Worm (Caenorhabditis elegans) whole organism, dauer: Measurements from ENCODE around the gene Y39E4B.5.

Source experiments
- unc-62 ChIP-seq: sonication (generic microtip); optimal IDR thresholded peaks from 2 replicates; lab custom pipeline; 2017; ENCODE audit warnings: missing biosample characterization, missing genetic modification reagents, missing genetic modification characterization

Gene Y39E4B.5

DNA sequence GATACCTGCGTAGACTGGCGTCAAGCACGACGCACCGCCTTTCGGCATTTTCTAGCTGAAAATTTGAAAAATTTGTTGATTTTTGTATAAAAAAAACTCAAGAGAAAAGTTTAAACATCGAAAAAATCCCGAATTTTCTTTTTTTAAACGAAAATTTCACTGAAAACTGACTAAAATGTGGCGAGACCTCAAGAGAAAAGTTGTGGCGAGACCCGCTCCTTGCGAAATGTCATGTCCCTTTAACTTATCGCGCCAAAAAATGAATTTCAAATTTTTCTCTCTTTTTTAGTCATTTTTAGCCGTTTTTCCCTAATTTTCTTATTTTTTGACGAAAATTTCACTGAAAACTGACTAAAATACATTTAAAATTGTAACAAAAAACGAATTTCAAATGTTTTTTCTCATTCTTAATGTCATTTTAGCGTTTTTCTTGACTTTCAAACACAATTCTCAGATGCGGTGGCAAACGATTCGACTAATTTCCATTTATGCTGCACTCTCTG, at the start of gene Y39E4B.5, which contains the start of gene snpc-1.2:
Gene Y39E4B.5, plus strand, starts transcription at position 453 of the 503 bp plus-strand sequence.
Gene snpc-1.2, minus strand, starts transcription at position 78 of the 503 bp plus-strand sequence.
- no peak for TF ChIP-seq unc-62

DNA sequence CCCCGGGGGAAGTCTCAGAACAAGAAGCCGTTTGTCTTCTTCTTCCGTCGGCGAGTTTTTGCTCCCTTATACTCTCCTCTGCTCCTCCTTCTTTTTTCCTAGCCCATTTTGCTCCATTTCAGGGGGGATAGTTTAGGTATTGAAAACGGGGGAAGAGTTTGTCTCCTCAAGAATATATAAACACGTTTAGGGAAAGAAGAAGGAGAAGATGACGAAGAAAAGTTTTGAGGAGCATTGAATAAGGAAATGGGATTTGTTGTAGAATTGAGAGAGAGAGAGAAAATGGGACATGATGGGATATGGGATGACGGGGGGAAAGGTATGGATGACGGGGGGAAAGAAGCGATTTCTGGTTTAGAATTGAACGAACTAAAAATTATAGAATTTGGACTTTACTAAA, 46.3 kb upstream of the Y39E4B.5 start:
- no peak for TF ChIP-seq unc-62

DNA sequence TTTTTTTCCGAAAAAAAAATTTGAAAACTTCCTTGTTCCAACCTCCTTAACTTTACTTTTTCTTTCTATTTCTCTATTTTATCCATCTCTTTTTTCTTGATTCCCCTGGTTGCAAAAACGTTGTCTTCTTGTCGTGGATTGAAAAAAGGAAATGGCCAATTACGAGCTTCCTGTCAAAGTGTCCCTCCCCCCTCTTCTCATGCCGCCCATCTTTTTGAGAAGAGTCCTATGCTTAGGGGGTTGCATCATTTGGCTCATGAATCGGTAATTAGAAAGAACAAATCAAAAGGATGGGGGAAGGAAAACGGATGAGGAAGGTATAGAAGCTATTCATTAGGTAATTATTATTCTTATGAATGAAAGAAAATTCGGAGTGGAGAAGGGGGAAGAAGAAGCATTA, 42.6 kb upstream of the Y39E4B.5 start:
- TF ChIP-seq unc-62, result no peak

DNA sequence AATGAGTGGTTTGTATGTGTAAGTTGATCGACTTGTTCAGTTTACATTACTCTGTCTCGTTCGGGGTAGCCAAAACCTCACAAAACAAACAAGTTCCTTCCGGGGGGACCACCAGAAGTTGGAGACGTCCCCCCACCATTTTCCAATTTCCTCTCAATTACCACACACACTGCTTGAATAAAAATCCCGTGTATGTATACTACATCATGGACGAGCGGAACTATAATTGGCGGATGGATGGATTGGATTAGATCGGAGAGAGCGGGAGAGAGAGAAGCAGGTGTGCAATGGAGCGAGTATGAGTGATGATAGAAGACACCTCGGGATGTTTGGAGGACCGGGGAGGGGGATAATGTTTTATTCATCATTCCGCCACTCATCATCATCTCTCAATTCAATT, 38.5 kb upstream of the Y39E4B.5 start:
- no peak for TF ChIP-seq unc-62

DNA sequence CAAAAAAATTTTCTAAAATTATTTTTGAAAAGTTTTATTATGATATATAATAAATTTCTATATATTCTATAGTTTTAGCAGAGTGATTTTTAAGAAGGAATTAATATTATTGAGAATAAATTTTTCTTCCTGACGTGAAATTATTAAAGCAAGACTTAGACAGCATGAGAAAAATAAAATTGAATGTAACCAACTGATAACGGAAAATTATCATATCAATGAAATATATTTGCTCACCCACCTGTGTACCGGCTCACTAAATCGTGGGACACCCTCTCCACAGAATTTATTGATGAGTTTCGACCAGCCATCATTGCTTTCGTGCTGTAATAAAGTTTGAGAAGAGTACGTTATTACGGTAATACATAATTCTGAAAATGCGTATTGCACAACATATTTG, 30.4 kb upstream of the Y39E4B.5 start, which contains the start of gene bre-2:
Gene bre-2, minus strand, starts transcription at position 326 of the 400 bp plus-strand sequence.
- TF ChIP-seq unc-62, result no peak

DNA sequence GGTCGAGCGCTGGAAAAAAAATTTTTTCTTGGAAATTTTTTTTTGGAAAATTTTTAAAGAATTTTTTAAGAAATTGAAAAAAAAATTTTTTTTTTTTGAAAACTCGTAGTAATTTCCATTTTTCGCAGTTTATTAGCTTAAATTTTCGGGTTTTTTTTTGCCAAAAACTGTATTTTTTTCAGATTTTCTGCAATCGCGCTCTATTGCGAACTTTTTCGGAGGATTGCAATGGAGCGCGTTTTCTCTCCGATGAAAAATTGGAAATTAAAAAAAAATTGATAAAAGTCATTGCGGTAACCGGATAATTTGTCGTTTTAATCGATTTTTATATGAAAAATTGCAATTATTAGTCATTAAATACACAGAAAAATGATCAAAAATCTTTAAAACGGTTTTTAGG, 18.0 kb upstream of the Y39E4B.5 start:
- TF ChIP-seq unc-62, result no peak

DNA sequence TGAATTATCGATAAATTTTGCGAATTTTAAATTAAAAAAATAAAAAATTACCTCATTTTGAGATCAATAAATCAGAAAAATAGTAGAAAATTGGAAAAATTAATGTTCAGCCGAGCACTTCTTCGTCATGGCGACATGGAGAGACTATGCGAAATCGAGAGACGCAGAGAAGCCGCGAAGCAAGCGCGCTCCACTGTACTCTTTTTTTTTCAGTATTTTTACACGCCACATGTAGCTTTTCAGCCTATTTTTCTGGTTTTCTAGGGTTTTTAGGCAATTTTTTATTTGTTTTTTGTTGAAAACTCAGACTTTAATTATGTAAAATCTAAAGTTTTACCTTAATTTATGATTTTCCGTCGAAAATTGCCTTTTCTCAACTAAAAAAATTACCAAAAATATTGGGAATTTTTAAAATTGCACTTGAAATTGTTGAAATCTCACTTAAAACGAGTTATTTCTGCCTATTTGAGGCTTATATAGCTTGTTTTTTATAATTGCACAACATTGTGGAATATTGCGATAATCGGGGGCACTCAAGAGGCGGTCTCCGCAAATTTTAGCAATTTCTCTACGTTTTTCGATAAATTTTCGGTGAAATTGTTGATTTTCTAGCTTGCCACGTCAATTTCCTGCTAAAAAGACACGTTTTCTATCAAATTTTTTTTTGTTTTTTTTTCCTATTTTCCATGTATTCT, 16.9 kb upstream of the Y39E4B.5 start, which contains the start of gene Y39E4B.10:
Gene Y39E4B.10, minus strand, starts transcription at position 162 of the 695 bp plus-strand sequence.
- TF ChIP-seq unc-62, result no peak

DNA sequence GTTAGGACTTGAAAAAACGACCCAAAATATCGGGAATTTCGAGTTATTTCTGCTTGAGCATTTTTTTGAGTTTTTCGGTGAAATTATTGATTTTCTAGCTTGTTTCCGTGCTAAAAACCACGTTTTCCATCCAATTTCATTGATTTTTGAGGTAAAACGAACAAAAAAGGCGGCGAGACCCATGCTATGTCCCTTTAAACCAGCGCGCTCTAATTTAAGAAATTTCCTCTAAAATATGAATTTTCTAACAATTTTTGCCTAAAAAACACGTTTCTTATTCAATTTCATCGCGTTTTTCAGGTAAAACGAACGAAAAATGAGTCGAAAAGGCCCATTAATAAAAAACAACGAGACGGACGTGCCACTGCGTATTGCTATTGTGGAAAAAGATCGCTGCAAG, 16.2 kb upstream of the Y39E4B.5 start, which contains the start of gene abce-1:
Gene abce-1, plus strand, starts transcription at position 301 of the 400 bp plus-strand sequence.
- TF ChIP-seq unc-62, result no peak

DNA sequence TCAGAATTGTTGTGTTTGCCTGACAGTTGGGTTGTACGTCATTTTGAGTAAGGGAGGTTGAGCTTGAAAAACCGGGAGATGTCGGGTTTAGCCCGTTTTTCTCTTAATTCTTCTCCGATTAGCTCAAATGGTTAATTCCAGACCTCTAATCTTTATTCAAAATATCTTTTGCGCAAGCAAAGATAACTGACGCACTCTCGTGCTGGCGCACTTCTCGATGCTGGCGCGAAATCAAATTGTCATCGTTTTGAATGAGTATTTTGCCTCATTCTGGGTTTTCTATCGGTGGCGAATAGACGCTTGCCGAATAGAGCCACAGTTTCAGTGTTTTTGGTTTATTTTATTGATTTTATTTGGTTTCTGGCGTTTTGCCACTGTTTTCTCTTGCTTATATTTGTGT, 9.1 kb upstream of the Y39E4B.5 start:
- no peak for TF ChIP-seq unc-62

DNA sequence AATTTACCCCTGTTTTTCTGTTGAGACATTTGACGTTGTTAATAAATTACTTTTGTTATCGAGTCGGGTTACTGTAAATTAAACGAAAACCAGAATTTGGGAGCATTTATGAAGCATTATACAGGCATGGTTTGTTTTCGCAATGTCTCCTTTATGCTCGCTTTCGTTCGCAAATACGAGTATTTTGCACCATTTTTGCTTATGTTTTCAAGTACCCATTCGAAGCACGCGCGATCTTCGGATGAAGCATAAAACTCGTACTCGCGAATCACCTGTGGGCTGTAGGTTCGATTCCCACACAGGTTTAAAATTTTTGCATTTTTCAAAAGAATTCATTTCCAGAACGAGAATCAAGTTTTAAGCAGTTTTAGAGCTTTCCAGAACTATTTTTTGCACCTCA, 4.8 kb upstream of the Y39E4B.5 start:
- no peak for TF ChIP-seq unc-62

DNA sequence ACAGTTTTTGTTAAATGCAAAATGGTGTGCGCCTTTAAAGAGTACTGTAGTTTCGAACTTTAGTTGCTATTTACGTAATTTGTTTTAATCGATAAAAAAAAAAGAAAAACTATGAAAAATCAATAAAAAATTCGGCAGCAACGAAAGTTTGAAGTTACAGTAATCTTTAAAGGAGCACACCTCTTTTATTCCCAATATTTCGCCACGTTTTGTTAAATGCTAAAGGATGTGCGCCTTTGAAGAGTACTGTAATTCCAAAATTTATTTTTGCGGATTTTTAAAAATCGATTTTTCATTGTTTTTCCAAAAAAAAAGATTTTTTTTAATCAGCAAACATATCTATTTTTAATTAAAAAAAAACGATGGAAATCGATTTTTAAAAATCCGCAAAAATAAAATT, 4.0 kb downstream of the Y39E4B.5 start:
- no peak for TF ChIP-seq unc-62

DNA sequence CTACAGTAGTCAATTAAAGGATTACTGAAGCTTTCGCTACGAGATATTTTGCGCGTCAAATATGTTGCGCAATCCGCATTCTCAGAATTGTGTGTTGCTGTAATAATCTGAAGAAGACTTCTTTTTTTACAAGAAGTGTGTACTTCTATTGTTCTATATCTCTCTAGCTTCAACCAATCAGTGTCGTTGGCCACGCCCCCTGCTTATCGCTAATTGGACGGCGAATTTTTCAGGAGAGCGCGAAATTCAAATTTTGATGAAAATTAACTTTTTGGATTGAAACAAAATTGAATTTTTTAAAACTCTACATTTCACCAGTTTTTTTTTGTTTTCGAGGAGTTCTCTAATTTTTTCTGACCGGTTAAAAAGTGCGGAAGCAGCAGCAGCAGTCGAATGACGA, 7.2 kb downstream of the Y39E4B.5 start:
- no peak for TF ChIP-seq unc-62

DNA sequence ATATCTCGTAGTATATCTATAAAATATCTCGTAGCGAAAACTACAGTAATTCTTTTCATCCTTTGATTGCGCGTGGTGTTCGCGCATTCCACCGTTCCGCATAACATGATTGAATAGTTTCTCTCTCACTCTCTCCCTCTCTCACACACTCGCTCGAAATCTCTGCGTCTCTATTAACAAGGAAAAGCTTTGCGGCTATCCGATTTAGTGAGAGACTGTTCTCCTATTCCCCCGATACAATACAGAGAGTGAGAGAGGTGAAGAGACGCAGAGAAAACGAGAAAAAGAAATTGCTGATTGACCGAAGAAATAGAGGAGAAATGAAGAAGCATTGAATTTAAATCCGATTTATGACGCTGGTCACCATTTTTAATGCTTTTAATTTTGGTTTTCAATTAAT, 12.3 kb downstream of the Y39E4B.5 start:
- no peak for TF ChIP-seq unc-62

DNA sequence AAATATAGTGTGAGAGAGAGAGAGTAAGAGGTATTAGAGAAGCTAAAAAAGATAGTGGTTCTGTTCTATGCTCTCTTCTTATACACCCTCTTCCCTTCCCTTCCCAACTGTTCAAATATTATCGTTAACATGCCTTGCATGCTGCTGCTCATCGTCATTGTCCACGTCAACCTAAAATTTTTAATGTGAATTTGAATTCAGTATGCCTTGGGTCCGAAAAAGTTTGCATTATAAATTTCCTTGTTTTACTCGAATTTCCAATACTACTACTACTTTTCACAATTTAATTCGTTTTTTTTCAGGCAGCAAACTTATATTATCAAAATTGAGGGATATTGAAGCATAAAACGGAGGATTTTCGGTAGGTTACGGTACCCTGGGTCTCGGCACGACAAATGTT, 17.4 kb downstream of the Y39E4B.5 start, which contains the start of gene gly-5:
Gene gly-5, plus strand, starts transcription at position 301 of the 400 bp plus-strand sequence.
- TF ChIP-seq unc-62, result no peak

DNA sequence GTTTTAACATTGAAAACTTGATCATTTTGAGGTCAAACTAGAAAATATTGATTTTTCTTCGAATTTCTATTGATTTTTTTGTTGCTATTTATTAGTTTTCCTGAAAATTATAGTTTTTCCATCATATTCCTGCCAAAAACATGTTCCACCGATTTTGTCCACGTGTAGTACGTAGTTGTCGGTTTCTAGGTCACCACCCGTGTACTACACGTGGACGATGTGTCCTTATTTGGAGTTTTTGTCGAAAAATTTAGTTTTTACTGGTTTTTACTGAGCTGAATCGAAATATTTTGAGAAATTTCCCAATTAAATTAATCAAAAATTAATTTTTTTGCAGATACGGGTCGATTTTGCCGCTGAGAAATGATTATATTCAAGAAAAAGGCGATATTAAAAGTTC, 18.1 kb downstream of the Y39E4B.5 start:
- no peak for TF ChIP-seq unc-62

DNA sequence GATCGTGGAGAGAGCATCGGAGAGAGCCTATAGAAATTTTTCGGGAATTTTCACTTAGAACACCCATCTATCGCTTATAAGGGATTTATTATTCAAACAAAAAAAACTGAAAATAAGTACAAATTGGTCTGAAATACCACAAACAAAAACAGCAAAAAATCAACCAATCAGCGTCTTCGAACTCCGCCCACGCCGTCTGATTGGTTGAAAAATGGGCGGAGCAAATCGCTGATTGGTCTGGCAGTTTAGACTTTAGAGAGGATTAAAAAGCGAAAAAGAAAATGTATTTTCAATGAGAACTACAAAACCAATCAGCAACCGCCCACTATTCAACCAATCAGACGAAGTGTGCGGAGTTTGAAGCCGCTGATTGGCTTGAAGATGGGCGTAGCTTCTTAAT, 31.4 kb downstream of the Y39E4B.5 start:
- no peak for TF ChIP-seq unc-62

DNA sequence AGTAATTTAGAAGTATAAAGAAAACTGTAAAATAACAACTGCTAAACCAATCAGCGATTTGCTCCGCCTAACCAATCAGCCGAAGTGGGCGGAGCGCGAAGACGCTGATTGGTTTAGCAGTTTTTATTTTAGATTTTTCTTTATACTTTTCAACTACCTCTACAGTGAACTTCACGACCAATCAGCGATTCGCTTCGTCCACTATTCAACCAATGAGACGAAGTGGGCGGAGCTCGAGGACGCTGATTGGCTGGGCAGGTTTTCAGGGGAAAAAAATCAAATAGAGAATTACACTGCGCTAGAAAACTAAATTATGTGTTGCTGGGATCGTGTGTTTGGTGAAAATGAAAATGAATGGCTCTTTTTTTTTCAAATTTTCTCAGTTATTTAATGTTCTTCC, 32.2 kb downstream of the Y39E4B.5 start:
- no peak for TF ChIP-seq unc-62

DNA sequence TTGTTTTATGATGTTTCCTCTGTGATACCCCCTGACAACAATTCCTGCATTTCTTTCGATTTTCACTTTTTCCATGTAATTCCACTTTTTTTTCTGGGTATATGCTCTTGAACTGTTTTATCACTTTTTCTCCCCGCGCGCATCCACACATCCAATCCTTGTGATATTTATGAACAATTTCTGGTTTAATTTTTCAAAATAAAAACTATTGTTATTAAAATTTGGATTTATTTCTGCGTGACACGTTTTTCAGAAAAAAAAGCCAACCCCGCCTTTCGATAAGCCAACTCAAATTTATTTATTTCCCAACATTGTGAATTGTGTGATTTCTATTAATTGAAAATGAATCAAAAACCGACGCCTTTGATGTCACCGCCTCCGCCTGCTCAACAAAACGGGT, 35.0 kb downstream of the Y39E4B.5 start, which contains the start of gene Y39E4B.11:
Gene Y39E4B.11, plus strand, starts transcription at position 301 of the 400 bp plus-strand sequence.
- TF ChIP-seq unc-62, result no peak
